Fruit fly (Drosophila melanogaster) whole organism, prepupa: ENCODE data around the gene Max.

Experiments
- Blimp-1 ChIP-seq: fragments of 200-800 bp; sonication (Bioruptor generic); optimal IDR thresholded peaks from 3 replicates; lab custom pipeline; 2017; ENCODE audit warnings: missing biosample characterization, missing genetic modification characterization, mild to moderate bottlenecking, moderate library complexity, missing genetic modification reagents
- CG10669 ChIP-seq: fragments of 200-800 bp; sonication (Bioruptor generic); optimal IDR thresholded peaks from 3 replicates; lab custom pipeline; 2018; ENCODE audit warnings: missing biosample characterization, mild to moderate bottlenecking, missing genetic modification characterization, moderate library complexity
- CG11294 ChIP-seq: fragments of 200-800 bp; sonication (Bioruptor generic); IDR thresholded peaks from 2 replicates; pipeline ENCODE4 v1.3.6; 2022; ENCODE audit warnings: missing biosample characterization, missing genetic modification characterization
- CG11762 ChIP-seq: fragments of 200-800 bp; sonication (Bioruptor generic); optimal IDR thresholded peaks from 3 replicates; lab custom pipeline; 2016; ENCODE audit warnings: missing biosample characterization, missing genetic modification characterization; ENCODE audit not compliant: insufficient read depth
- CG11902 ChIP-seq: fragments of 200-800 bp; sonication (Bioruptor generic); optimal IDR thresholded peaks from 3 replicates; lab custom pipeline; 2016; ENCODE audit warnings: missing biosample characterization, missing genetic modification characterization
- CG15336 ChIP-seq: fragments of 200-800 bp; sonication (Bioruptor generic); IDR thresholded peaks from 2 replicates; pipeline ENCODE4 v1.3.6; 2022; ENCODE audit warnings: missing biosample characterization, missing genetic modification characterization
- CG34406 ChIP-seq: fragments of 200-800 bp; sonication (Bioruptor generic); optimal IDR thresholded peaks from 3 replicates; lab custom pipeline; 2016; ENCODE audit warnings: missing biosample characterization, missing genetic modification characterization
- CG3919 ChIP-seq: fragments of 200-800 bp; sonication (Bioruptor generic); optimal IDR thresholded peaks from 3 replicates; lab custom pipeline; 2016; ENCODE audit warnings: missing biosample characterization, missing genetic modification characterization
- CG4318 ChIP-seq: fragments of 200-800 bp; sonication (Bioruptor generic); optimal IDR thresholded peaks from 3 replicates; lab custom pipeline; 2017; ENCODE audit warnings: missing biosample characterization, mild to moderate bottlenecking, missing genetic modification characterization
- CG6808 ChIP-seq: fragments of 200-800 bp; sonication (Bioruptor generic); optimal IDR thresholded peaks from 3 replicates; lab custom pipeline; 2017; ENCODE audit warnings: missing biosample characterization, missing genetic modification characterization, mild to moderate bottlenecking, moderate library complexity, missing genetic modification reagents
- CG8119 ChIP-seq: fragments of 200-800 bp; sonication (Bioruptor generic); IDR thresholded peaks from 3 replicates; pipeline ENCODE4 v1.3.6; 2022; ENCODE audit warnings: missing biosample characterization, missing genetic modification characterization
- CG8319 ChIP-seq: fragments of 200-800 bp; sonication (Bioruptor generic); optimal IDR thresholded peaks from 3 replicates; lab custom pipeline; 2016; ENCODE audit warnings: missing biosample characterization, missing genetic modification characterization
- CG8632 ChIP-seq: fragments of 200-800 bp; sonication (Bioruptor generic); optimal IDR thresholded peaks from 3 replicates; lab custom pipeline; 2016; ENCODE audit warnings: missing biosample characterization, missing genetic modification characterization
- Eip75B ChIP-seq: fragments of 200-800 bp; sonication (Bioruptor generic); optimal IDR thresholded peaks from 3 replicates; lab custom pipeline; 2016; ENCODE audit warnings: missing biosample characterization, missing genetic modification characterization
- Eip78C ChIP-seq: fragments of 200-800 bp; sonication (Bioruptor generic); peaks from one replicate; lab custom pipeline; 2016; ENCODE audit warnings: missing biosample characterization, missing genetic modification characterization
- Ets21C ChIP-seq: fragments of 200-800 bp; sonication (Bioruptor generic); optimal IDR thresholded peaks from 3 replicates; lab custom pipeline; 2016; ENCODE audit warnings: missing biosample characterization, missing genetic modification characterization
- Gug ChIP-seq: fragments of 200-800 bp; sonication (Bioruptor generic); IDR thresholded peaks from 2 replicates; pipeline ENCODE4 v1.3.6; 2022; ENCODE audit warnings: missing biosample characterization, missing genetic modification characterization
- Hr38 ChIP-seq: sonication (Bioruptor generic); optimal IDR thresholded peaks from 2 replicates; lab custom pipeline; 2016; ENCODE audit warnings: missing biosample characterization, missing genetic modification characterization
- Hr39 ChIP-seq: fragments of 200-800 bp; sonication (Bioruptor generic); optimal IDR thresholded peaks from 2 replicates; lab custom pipeline; 2016; ENCODE audit warnings: missing biosample characterization, missing genetic modification characterization
- Lpt ChIP-seq: fragments of 200-800 bp; sonication (Bioruptor generic); optimal IDR thresholded peaks from 3 replicates; lab custom pipeline; 2016; ENCODE audit warnings: missing biosample characterization, missing genetic modification characterization
- OdsH ChIP-seq: fragments of 200-800 bp; sonication (Bioruptor generic); optimal IDR thresholded peaks from 3 replicates; lab custom pipeline; 2016; ENCODE audit warnings: missing biosample characterization, missing genetic modification characterization
- Smox ChIP-seq: fragments of 200-800 bp; sonication (Bioruptor generic); optimal IDR thresholded peaks from 3 replicates; lab custom pipeline; 2016; ENCODE audit warnings: missing biosample characterization, missing genetic modification characterization
- Sox102F ChIP-seq: fragments of 200-800 bp; sonication (Bioruptor generic); optimal IDR thresholded peaks from 2 replicates; lab custom pipeline; 2016; ENCODE audit warnings: missing biosample characterization, mild to moderate bottlenecking, missing genetic modification characterization
- achi ChIP-seq: fragments of 200-800 bp; sonication (Bioruptor generic); optimal IDR thresholded peaks from 3 replicates; lab custom pipeline; 2016; ENCODE audit warnings: missing biosample characterization, missing genetic modification characterization
- acj6 ChIP-seq: fragments of 200-800 bp; sonication (Bioruptor generic); optimal IDR thresholded peaks from 3 replicates; lab custom pipeline; 2016; ENCODE audit warnings: missing biosample characterization, missing genetic modification characterization
- cyc ChIP-seq: fragments of 200-800 bp; sonication (Bioruptor generic); optimal IDR thresholded peaks from 3 replicates; lab custom pipeline; 2016; ENCODE audit warnings: missing biosample characterization, missing genetic modification characterization
- dac ChIP-seq: fragments of 200-800 bp; sonication (Bioruptor generic); optimal IDR thresholded peaks from 2 replicates; lab custom pipeline; 2017; ENCODE audit warnings: missing biosample characterization, mild to moderate bottlenecking, missing genetic modification characterization
- dsx ChIP-seq: fragments of 200-800 bp; optimal IDR thresholded peaks from 3 replicates; lab custom pipeline; 2019; ENCODE audit warnings: missing biosample characterization, mild to moderate bottlenecking, missing genetic modification characterization, moderate library complexity; ENCODE audit not compliant: poor library complexity, severe bottlenecking
- eg ChIP-seq: fragments of 200-800 bp; sonication (Bioruptor generic); IDR thresholded peaks from 3 replicates; pipeline ENCODE4 v1.3.6; 2022; ENCODE audit warnings: missing biosample characterization, missing genetic modification characterization
- esn ChIP-seq: fragments of 200-800 bp; sonication (Bioruptor generic); optimal IDR thresholded peaks from 2 replicates; lab custom pipeline; 2016; ENCODE audit warnings: missing biosample characterization, mild to moderate bottlenecking, missing genetic modification characterization, moderate library complexity
- fd85E ChIP-seq: fragments of 200-800 bp; sonication (Bioruptor generic); optimal IDR thresholded peaks from 3 replicates; lab custom pipeline; 2016; ENCODE audit warnings: missing biosample characterization, missing genetic modification characterization
- lz ChIP-seq: fragments of 200-800 bp; sonication (Bioruptor generic); optimal IDR thresholded peaks from 3 replicates; lab custom pipeline; 2016; ENCODE audit warnings: missing biosample characterization, missing genetic modification characterization
- net ChIP-seq: fragments of 200-800 bp; sonication (Bioruptor generic); optimal IDR thresholded peaks from 3 replicates; lab custom pipeline; 2016; ENCODE audit warnings: missing biosample characterization, missing genetic modification characterization
- pdm3 ChIP-seq: fragments of 200-800 bp; sonication (Bioruptor generic); optimal IDR thresholded peaks from 3 replicates; lab custom pipeline; 2016; ENCODE audit warnings: missing biosample characterization, missing genetic modification characterization
- salr ChIP-seq, 2 experiments: fragments of 200-800 bp; sonication (Bioruptor generic); optimal IDR thresholded peaks; 3 replicates each; lab custom pipeline; 2016 to 2018; ENCODE audit warnings: missing biosample characterization in 2 of 2, missing genetic modification characterization in 2 of 2, mild to moderate bottlenecking in 1 of 2
- spab ChIP-seq: fragments of 200-800 bp; sonication (Bioruptor generic); optimal IDR thresholded peaks from 2 replicates; lab custom pipeline; 2017; ENCODE audit warnings: missing biosample characterization, mild to moderate bottlenecking, missing genetic modification characterization, missing genetic modification reagents
- svp ChIP-seq: fragments of 200-800 bp; sonication (Bioruptor generic); peaks from one replicate; lab custom pipeline; 2016; ENCODE audit warnings: missing biosample characterization, missing genetic modification characterization

The Max gene

dm6 chr3L:19292440-19293175, 28.6 kb upstream of the Max start, which contains the start of gene Gbs-76A (continued):
- TF ChIP-seq spab (GFP tag; lab: Kevin White, UChicago), result peak; percentile 92
- TF ChIP-seq Hr39, result peak; percentile 59
- TF ChIP-seq CG34406 (GFP tag; lab: Kevin White, UChicago), result peak; percentile 84
- peak; percentile 30 for TF ChIP-seq Ets21C (GFP tag; lab: Kevin White, UChicago)
- peak; percentile 85 for TF ChIP-seq Lpt (GFP tag; lab: Kevin White, UChicago)
- peak; percentile 83 for TF ChIP-seq acj6 (GFP tag; lab: Kevin White, UChicago)
- peak; percentile 79 for TF ChIP-seq CG6808 (GFP tag; lab: Kevin White, UChicago)
- peak; percentile 87 for TF ChIP-seq achi (GFP tag; lab: Kevin White, UChicago)
- TF ChIP-seq CG10669 (GFP tag; lab: Kevin White, UChicago), result peak; percentile 80

dm6 chr3L:19291465-19292413, 27.8 kb upstream of the Max start:
- no peak for TF ChIP-seq CG11762 (GFP tag; lab: Kevin White, UChicago)
- TF ChIP-seq CG8319 (GFP tag; lab: Kevin White, UChicago), result no peak
- no peak for TF ChIP-seq CG8119
- peak; percentile 57 for TF ChIP-seq Eip78C (GFP tag; lab: Kevin White, UChicago)
- no peak for TF ChIP-seq OdsH
- TF ChIP-seq CG8632, result no peak
- no peak for TF ChIP-seq CG11294
- no peak for TF ChIP-seq esn
- no peak for TF ChIP-seq eg
- TF ChIP-seq Gug, result no peak
- TF ChIP-seq Sox102F (GFP tag; lab: Kevin White, UChicago), result no peak
- TF ChIP-seq lz (GFP tag; lab: Kevin White, UChicago), result no peak
- TF ChIP-seq Blimp-1 (GFP tag; lab: Kevin White, UChicago), result peak; percentile 53
- no peak for TF ChIP-seq salr (GFP tag; optimal IDR thresholded peaks at IDR 0.05; lab: Kevin White, UChicago)
- TF ChIP-seq Hr38 (GFP tag; lab: Kevin White, UChicago), result no peak
- TF ChIP-seq CG4318 (GFP tag; lab: Kevin White, UChicago), result no peak
- no peak for TF ChIP-seq CG3919
- TF ChIP-seq svp, result peak; percentile 71
- no peak for TF ChIP-seq Smox (GFP tag; lab: Kevin White, UChicago)
- peak; percentile 0 for TF ChIP-seq Eip75B
- TF ChIP-seq dsx (GFP tag; lab: Kevin White, UChicago), result no peak
- no peak for TF ChIP-seq CG11902
- TF ChIP-seq fd85E, result no peak
- TF ChIP-seq pdm3 (GFP tag; lab: Kevin White, UChicago), result no peak
- no peak for TF ChIP-seq dac
- no peak for TF ChIP-seq net
- TF ChIP-seq cyc, result no peak
- no peak for TF ChIP-seq CG10669 (GFP tag; lab: Kevin White, UChicago)

dm6 chr3L:19289411-19289810, 25.4 kb upstream of the Max start:
- no peak for TF ChIP-seq CG15336
- peak; percentile 52 for TF ChIP-seq svp
- no peak for TF ChIP-seq acj6 (GFP tag; lab: Kevin White, UChicago)
